Fruit fly (Drosophila melanogaster) whole organism, embryonic: ENCODE results near the gene Nepl13.

Experiments
- Abd-B ChIP-seq: fragments of 200-800 bp; sonication (Bioruptor generic); optimal IDR thresholded peaks from 2 replicates; lab custom pipeline; 2018; ENCODE audit warnings: missing biosample characterization, mild to moderate bottlenecking, missing genetic modification characterization, moderate library complexity
- Asciz ChIP-seq: fragments of 200-800 bp; sonication (Bioruptor generic); optimal IDR thresholded peaks from 2 replicates; lab custom pipeline; 2017; ENCODE audit warnings: missing biosample characterization, mild to moderate bottlenecking, missing genetic modification characterization, missing genetic modification reagents
- BtbVII ChIP-seq: fragments of 200-800 bp; sonication (Bioruptor generic); optimal IDR thresholded peaks from 3 replicates; lab custom pipeline; 2017; ENCODE audit warnings: missing biosample characterization, mild to moderate bottlenecking, missing genetic modification characterization
- CG10267 ChIP-seq: fragments of 200-800 bp; sonication (Bioruptor generic); optimal IDR thresholded peaks from 2 replicates; lab custom pipeline; 2018; ENCODE audit warnings: missing biosample characterization, mild to moderate bottlenecking, missing genetic modification characterization, moderate library complexity
- CG10543 ChIP-seq: fragments of 200-800 bp; sonication (Bioruptor generic); optimal IDR thresholded peaks from 3 replicates; lab custom pipeline; 2017; ENCODE audit warnings: missing biosample characterization, mild to moderate bottlenecking, missing genetic modification characterization, moderate library complexity
- CG11456 ChIP-seq: fragments of 200-800 bp; sonication (Bioruptor generic); IDR thresholded peaks from 3 replicates; pipeline ENCODE4 v1.3.6; 2022; ENCODE audit warnings: missing biosample characterization, missing genetic modification characterization
- CG12071 ChIP-seq: fragments of 200-800 bp; sonication (Bioruptor generic); optimal IDR thresholded peaks from 3 replicates; lab custom pipeline; 2018; ENCODE audit warnings: missing biosample characterization, mild to moderate bottlenecking, missing genetic modification characterization
- CG12659 ChIP-seq: fragments of 200-800 bp; sonication (Bioruptor generic); optimal IDR thresholded peaks from 3 replicates; lab custom pipeline; 2017; ENCODE audit warnings: mild to moderate bottlenecking, missing biosample characterization, missing genetic modification reagents, missing genetic modification characterization
- CG12769 ChIP-seq: fragments of 200-800 bp; sonication (Bioruptor generic); optimal IDR thresholded peaks from 2 replicates; lab custom pipeline; 2019; ENCODE audit warnings: missing biosample characterization, mild to moderate bottlenecking, missing genetic modification characterization, moderate library complexity
- CG13624 ChIP-seq: fragments of 200-800 bp; sonication (Bioruptor generic); optimal IDR thresholded peaks from 2 replicates; lab custom pipeline; 2016; ENCODE audit warnings: missing biosample characterization, missing genetic modification characterization
- CG14014 ChIP-seq: fragments of 200-800 bp; sonication (Bioruptor generic); IDR thresholded peaks from 2 replicates; pipeline ENCODE4 v1.3.6; 2022; ENCODE audit warnings: missing biosample characterization, missing genetic modification characterization
- CG17568 ChIP-seq: fragments of 200-800 bp; sonication (Bioruptor generic); optimal IDR thresholded peaks from 2 replicates; lab custom pipeline; 2018; ENCODE audit warnings: missing biosample characterization, mild to moderate bottlenecking, missing genetic modification characterization, moderate library complexity
- CG17802 ChIP-seq: fragments of 200-800 bp; sonication (Bioruptor generic); optimal IDR thresholded peaks from 2 replicates; lab custom pipeline; 2018; ENCODE audit warnings: missing biosample characterization, mild to moderate bottlenecking, missing genetic modification characterization, moderate library complexity
- CG2116 ChIP-seq: fragments of 200-800 bp; sonication (Bioruptor generic); optimal IDR thresholded peaks from 3 replicates; lab custom pipeline; 2018; ENCODE audit warnings: missing biosample characterization, mild to moderate bottlenecking, missing genetic modification characterization
- CG2120 ChIP-seq: fragments of 200-800 bp; sonication (Bioruptor generic); optimal IDR thresholded peaks from 3 replicates; lab custom pipeline; 2016; ENCODE audit warnings: missing biosample characterization, missing genetic modification characterization
- CG2875 ChIP-seq: fragments of 200-800 bp; sonication (Bioruptor generic); optimal IDR thresholded peaks from 2 replicates; lab custom pipeline; 2017; ENCODE audit warnings: missing biosample characterization, mild to moderate bottlenecking, missing genetic modification characterization, missing genetic modification reagents
- CG32772 ChIP-seq: fragments of 200-800 bp; sonication (Bioruptor generic); IDR thresholded peaks from 2 replicates; pipeline ENCODE4 v1.3.6; 2022; ENCODE audit warnings: missing biosample characterization, missing genetic modification characterization
- CG3726 ChIP-seq: fragments of 200-800 bp; sonication (Bioruptor generic); IDR thresholded peaks from 3 replicates; pipeline ENCODE4, ENCODE4 v1.3.6; 2022; ENCODE audit warnings: missing biosample characterization, missing genetic modification characterization
- CG3847 ChIP-seq: fragments of 200-800 bp; sonication (Bioruptor generic); IDR thresholded peaks from 2 replicates; pipeline ENCODE4 v1.3.6; 2022; ENCODE audit warnings: missing biosample characterization, missing genetic modification characterization
- CG4404 ChIP-seq: fragments of 200-800 bp; sonication (Bioruptor generic); IDR thresholded peaks from 2 replicates; pipeline ENCODE4 v1.3.6; 2022; ENCODE audit warnings: missing biosample characterization, missing genetic modification characterization
- CG4820 ChIP-seq: fragments of 200-800 bp; sonication (Bioruptor generic); optimal IDR thresholded peaks from 3 replicates; lab custom pipeline; 2016; ENCODE audit warnings: missing biosample characterization, missing genetic modification characterization
- CG6175 ChIP-seq: fragments of 200-800 bp; sonication (Bioruptor generic); IDR thresholded peaks from 3 replicates; pipeline ENCODE4 v1.3.6; 2022; ENCODE audit warnings: missing biosample characterization, missing genetic modification characterization
- CG7745 ChIP-seq: fragments of 200-800 bp; sonication (Bioruptor generic); optimal IDR thresholded peaks from 2 replicates; lab custom pipeline; 2018; ENCODE audit warnings: missing biosample characterization, mild to moderate bottlenecking, missing genetic modification characterization, moderate library complexity
- CG8388 ChIP-seq: fragments of 200-800 bp; sonication (Bioruptor generic); optimal IDR thresholded peaks from 2 replicates; lab custom pipeline; 2019; ENCODE audit warnings: missing biosample characterization, mild to moderate bottlenecking, missing genetic modification characterization, moderate library complexity
- CG9817 ChIP-seq: fragments of 200-800 bp; sonication (Bioruptor generic); optimal IDR thresholded peaks from 2 replicates; lab custom pipeline; 2018; ENCODE audit warnings: missing biosample characterization, mild to moderate bottlenecking, missing genetic modification characterization, moderate library complexity
- Chrac-16 ChIP-seq: fragments of 200-800 bp; sonication (Bioruptor generic); optimal IDR thresholded peaks from 3 replicates; lab custom pipeline; 2016; ENCODE audit warnings: missing biosample characterization, missing genetic modification characterization
- CoRest ChIP-seq: fragments of 200-800 bp; sonication (Bioruptor generic); optimal IDR thresholded peaks from 3 replicates; lab custom pipeline; 2018; ENCODE audit warnings: missing biosample characterization, mild to moderate bottlenecking, missing genetic modification characterization, moderate library complexity
- Dad ChIP-seq: fragments of 200-800 bp; sonication (Bioruptor generic); optimal IDR thresholded peaks from 3 replicates; lab custom pipeline; 2016; ENCODE audit warnings: missing biosample characterization, missing genetic modification characterization
- Dbx ChIP-seq: fragments of 200-800 bp; sonication (Bioruptor generic); IDR thresholded peaks from 3 replicates; pipeline ENCODE4 v1.3.6; 2022; ENCODE audit warnings: missing biosample characterization, missing genetic modification characterization
- Dek ChIP-seq: fragments of 200-800 bp; sonication (Bioruptor generic); optimal IDR thresholded peaks from 3 replicates; lab custom pipeline; 2019; ENCODE audit warnings: missing biosample characterization, mild to moderate bottlenecking, missing genetic modification characterization, moderate library complexity
- Fer1 ChIP-seq: fragments of 200-800 bp; sonication (Bioruptor generic); optimal IDR thresholded peaks from 2 replicates; lab custom pipeline; 2017; ENCODE audit warnings: missing biosample characterization, mild to moderate bottlenecking, missing genetic modification characterization
- Hmr ChIP-seq: fragments of 200-800 bp; sonication (Bioruptor generic); optimal IDR thresholded peaks from 3 replicates; lab custom pipeline; 2017; ENCODE audit warnings: mild to moderate bottlenecking, missing biosample characterization, missing genetic modification reagents, missing genetic modification characterization
- Mes4 ChIP-seq: fragments of 200-800 bp; sonication (Bioruptor generic); optimal IDR thresholded peaks from 2 replicates; lab custom pipeline; 2016; ENCODE audit warnings: missing biosample characterization, missing genetic modification characterization
- Mrtf ChIP-seq: fragments of 200-800 bp; sonication (Bioruptor generic); IDR thresholded peaks from 3 replicates; pipeline ENCODE4 v1.3.6; 2022; ENCODE audit warnings: missing biosample characterization, missing genetic modification characterization
- NK7.1 ChIP-seq: fragments of 200-800 bp; sonication (Bioruptor generic); optimal IDR thresholded peaks from 3 replicates; lab custom pipeline; 2016; ENCODE audit warnings: missing biosample characterization, missing genetic modification characterization
- PHDP ChIP-seq: fragments of 200-800 bp; sonication (Bioruptor generic); optimal IDR thresholded peaks from 3 replicates; lab custom pipeline; 2018; ENCODE audit warnings: missing biosample characterization, mild to moderate bottlenecking, missing genetic modification characterization, moderate library complexity
- Sox102F ChIP-seq: fragments of 200-800 bp; sonication (Bioruptor generic); optimal IDR thresholded peaks from 2 replicates; lab custom pipeline; 2018; ENCODE audit warnings: missing biosample characterization, mild to moderate bottlenecking, missing genetic modification characterization, moderate library complexity
- croc ChIP-seq: fragments of 200-800 bp; sonication (Bioruptor generic); conservative IDR thresholded peaks from 3 replicates; pipeline ENCODE4 v1.3.6; 2022; ENCODE audit warnings: missing biosample characterization, missing genetic modification characterization
- dmrt11E ChIP-seq: fragments of 200-800 bp; sonication (Bioruptor generic); optimal IDR thresholded peaks from 3 replicates; lab custom pipeline; 2018; ENCODE audit warnings: missing biosample characterization, mild to moderate bottlenecking, missing genetic modification characterization, moderate library complexity
- fd64A ChIP-seq: fragments of 200-800 bp; sonication (Bioruptor generic); optimal IDR thresholded peaks from 3 replicates; lab custom pipeline; 2018; ENCODE audit warnings: missing biosample characterization, mild to moderate bottlenecking, missing genetic modification characterization
- gfzf ChIP-seq: fragments of 200-800 bp; sonication (Bioruptor generic); optimal IDR thresholded peaks from 2 replicates; lab custom pipeline; 2016; ENCODE audit warnings: missing biosample characterization, mild to moderate bottlenecking, missing genetic modification characterization, moderate library complexity
- insv ChIP-seq, 2 experiments: fragments of 200-800 bp; sonication (Bioruptor generic); optimal IDR thresholded peaks; 3 replicates each; lab custom pipeline; 2016 to 2018; ENCODE audit warnings: missing biosample characterization in 2 of 2, missing genetic modification characterization in 2 of 2
- kay ChIP-seq: fragments of 200-800 bp; sonication (Bioruptor generic); optimal IDR thresholded peaks from 2 replicates; lab custom pipeline; 2016; ENCODE audit warnings: missing biosample characterization, missing genetic modification characterization
- mirr ChIP-seq: fragments of 200-800 bp; sonication (Bioruptor generic); optimal IDR thresholded peaks from 3 replicates; lab custom pipeline; 2018; ENCODE audit warnings: missing biosample characterization, mild to moderate bottlenecking, missing genetic modification characterization
- ranshi ChIP-seq: fragments of 200-800 bp; sonication (Bioruptor generic); IDR thresholded peaks from 2 replicates; pipeline ENCODE4 v1.3.6; 2022; ENCODE audit warnings: missing biosample characterization, missing genetic modification characterization
- schlank ChIP-seq: fragments of 200-800 bp; sonication (Bioruptor generic); optimal IDR thresholded peaks from 2 replicates; lab custom pipeline; 2018; ENCODE audit warnings: missing biosample characterization, mild to moderate bottlenecking, missing genetic modification characterization
- sens-2 ChIP-seq: fragments of 200-800 bp; sonication (Bioruptor generic); IDR thresholded peaks from 2 replicates; pipeline ENCODE4 v1.3.6; 2022; ENCODE audit warnings: missing biosample characterization, missing genetic modification characterization
- sug ChIP-seq: fragments of 200-800 bp; optimal IDR thresholded peaks from 2 replicates; lab custom pipeline; 2019; ENCODE audit warnings: missing biosample characterization, mild to moderate bottlenecking, missing genetic modification characterization, moderate library complexity
- tx ChIP-seq: fragments of 200-800 bp; sonication (Bioruptor generic); optimal IDR thresholded peaks from 2 replicates; lab custom pipeline; 2016; ENCODE audit warnings: missing biosample characterization, missing genetic modification characterization
- unc-4 ChIP-seq: fragments of 200-800 bp; sonication (Bioruptor generic); IDR thresholded peaks from 2 replicates; pipeline ENCODE4 v1.3.6; 2022; ENCODE audit warnings: missing biosample characterization, missing genetic modification characterization; ENCODE audit not compliant: partially characterized antibody

Gene Nepl13

dm6 chr3R:22726031-22726770, 34.7 kb downstream of the Nepl13 start, which contains the start of gene RNF220 (continued):
- no peak for TF ChIP-seq NK7.1 (GFP tag; lab: Kevin White, UChicago)
- TF ChIP-seq CG10267 (tag; lab: Kevin White, UChicago): no peak
- no peak for TF ChIP-seq sug
- TF ChIP-seq Dbx (GFP tag; lab: Robert Waterston, UW): peak; percentile 20; the same call in 1 of the 3 replicates
- TF ChIP-seq CG2875 (GFP tag; lab: Kevin White, UChicago): no peak
- no peak for TF ChIP-seq schlank (tag; lab: Kevin White, UChicago)
- no peak for TF ChIP-seq Hmr
- TF ChIP-seq CG4404 (GFP tag; lab: Robert Waterston, UW): no peak
- no peak for TF ChIP-seq PHDP (tag; lab: Kevin White, UChicago)
- no peak for TF ChIP-seq Abd-B (GFP tag; lab: Kevin White, UChicago)
- no peak for TF ChIP-seq CG13624
- no peak for TF ChIP-seq ranshi (GFP tag; lab: Robert Waterston, UW)
- TF ChIP-seq CG2120 (GFP tag; lab: Kevin White, UChicago): no peak
- TF ChIP-seq BtbVII (GFP tag; lab: Kevin White, UChicago): no peak
- no peak for TF ChIP-seq CG3726 (GFP tag; lab: Robert Waterston, UW)
- TF ChIP-seq fd64A (GFP tag; lab: Kevin White, UChicago): no peak
- TF ChIP-seq kay (GFP tag; lab: Kevin White, UChicago): no peak
- no peak for TF ChIP-seq mirr
- TF ChIP-seq insv (GFP tag; optimal IDR thresholded peaks at IDR 0.05; lab: Kevin White, UChicago): no peak
- TF ChIP-seq tx: no peak
- TF ChIP-seq CG14014 (GFP tag; lab: Robert Waterston, UW): no peak
- peak; percentile 55 for TF ChIP-seq CoRest
- TF ChIP-seq Dek (tag; lab: Kevin White, UChicago): peak; percentile 40
- no peak for TF ChIP-seq CG17802 (tag; lab: Kevin White, UChicago)
- no peak for TF ChIP-seq CG8388
- TF ChIP-seq CG12071: no peak
- no peak for TF ChIP-seq CG9817 (tag; lab: Kevin White, UChicago)
- TF ChIP-seq unc-4 (GFP tag; lab: Robert Waterston, UW): peak; percentile 50
- TF ChIP-seq dmrt11E (tag; lab: Kevin White, UChicago): no peak
- no peak for TF ChIP-seq CG3847 (GFP tag; lab: Robert Waterston, UW)
- peak; percentile 33 for TF ChIP-seq CG12659
- no peak for TF ChIP-seq CG4820 (GFP tag; lab: Kevin White, UChicago)
- TF ChIP-seq Chrac-16 (GFP tag; lab: Kevin White, UChicago): no peak
- TF ChIP-seq Fer1: no peak
- TF ChIP-seq CG17568 (GFP tag; lab: Kevin White, UChicago): no peak
- TF ChIP-seq Mrtf (GFP tag; lab: Robert Waterston, UW): no peak
- TF ChIP-seq CG32772 (GFP tag; lab: Robert Waterston, UW): no peak
- no peak for TF ChIP-seq CG11456 (GFP tag; lab: Robert Waterston, UW)
- no peak for TF ChIP-seq croc (GFP tag; lab: Robert Waterston, UW)
- no peak for TF ChIP-seq sens-2 (GFP tag; lab: Robert Waterston, UW)
- TF ChIP-seq CG10543 (GFP tag; lab: Kevin White, UChicago): no peak
- no peak for TF ChIP-seq Mes4 (GFP tag; lab: Kevin White, UChicago)
- TF ChIP-seq CG6175 (GFP tag; lab: Robert Waterston, UW): no peak
- TF ChIP-seq CG7745 (tag; lab: Kevin White, UChicago): no peak
- peak; percentile 5 for TF ChIP-seq Sox102F (GFP tag; lab: Kevin White, UChicago)
- no peak for TF ChIP-seq Dad (GFP tag; lab: Kevin White, UChicago)
- peak; percentile 73 for TF ChIP-seq gfzf (GFP tag; lab: Kevin White, UChicago)
- no peak for TF ChIP-seq Asciz (GFP tag; lab: Kevin White, UChicago)
- TF ChIP-seq CG12769: no peak
- peak; percentile 46 for TF ChIP-seq CG2116 (GFP tag; lab: Kevin White, UChicago)
